Fruit fly (Drosophila melanogaster): ENCODE data around the gene CG6834.

CG6834 gene

dm6 chr3R:11688055-11688454 is at the start of gene CG6834:
CG6834 (minus strand) TSS chr3R:11688133.
- TF ChIP-seq pan (optimal IDR thresholded peaks at IDR 0.05) (no peak), EcR (GFP tag; optimal IDR thresholded peaks at IDR 0.05) (no peak), usp (GFP tag; optimal IDR thresholded peaks at IDR 0.05) (no peak), CG8478 (optimal IDR thresholded peaks at IDR 0.05) (no peak), Dll (optimal IDR thresholded peaks at IDR 0.05) (no peak), psq (optimal IDR thresholded peaks at IDR 0.05) (no peak)

dm6 chr3R:11735337-11735736 is 47.4 kb upstream of the CG6834 start, which contains the start of gene CG14721:
CG14721 (plus strand) TSS chr3R:11735447.
- TF ChIP-seq usp (GFP tag; optimal IDR thresholded peaks at IDR 0.05) (no peak), EcR (GFP tag; optimal IDR thresholded peaks at IDR 0.05) (no peak), Dll (optimal IDR thresholded peaks at IDR 0.05) (no peak), CG8478 (optimal IDR thresholded peaks at IDR 0.05) (no peak), psq (optimal IDR thresholded peaks at IDR 0.05) (no peak), pan (optimal IDR thresholded peaks at IDR 0.05) (no peak)

- no peak for TF ChIP-seq psq (optimal IDR thresholded peaks at IDR 0.05)
- no peak for TF ChIP-seq pan (optimal IDR thresholded peaks at IDR 0.05)
- TF ChIP-seq CG8478 (optimal IDR thresholded peaks at IDR 0.05) = no peak
- no peak for TF ChIP-seq usp (GFP tag; optimal IDR thresholded peaks at IDR 0.05)
- no peak for TF ChIP-seq EcR (GFP tag; optimal IDR thresholded peaks at IDR 0.05)
- TF ChIP-seq Dll (optimal IDR thresholded peaks at IDR 0.05) = no peak
Observed at dm6 chr3R:11721593-11721992, 33.7 kb upstream of the CG6834 start, which contains the start of gene CG12594. CG12594 (plus strand) TSS chr3R:11721734.

dm6 chr3R:11711376-11711775 is 23.4 kb upstream of the CG6834 start, which contains the start of gene CG14720:
CG14720 (plus strand) TSS chr3R:11711676.
- TF ChIP-seq usp (GFP tag; optimal IDR thresholded peaks at IDR 0.05) = no peak
- TF ChIP-seq Dll (optimal IDR thresholded peaks at IDR 0.05) = no peak
- no peak for TF ChIP-seq pan (optimal IDR thresholded peaks at IDR 0.05)
- TF ChIP-seq EcR (GFP tag; optimal IDR thresholded peaks at IDR 0.05) = no peak
- no peak for TF ChIP-seq CG8478 (optimal IDR thresholded peaks at IDR 0.05)
- no peak for TF ChIP-seq psq (optimal IDR thresholded peaks at IDR 0.05)

- TF ChIP-seq psq (optimal IDR thresholded peaks at IDR 0.05) = no peak
- TF ChIP-seq pan (optimal IDR thresholded peaks at IDR 0.05) = no peak
- TF ChIP-seq usp (GFP tag; optimal IDR thresholded peaks at IDR 0.05) = no peak
- TF ChIP-seq CG8478 (optimal IDR thresholded peaks at IDR 0.05) = no peak
- no peak for TF ChIP-seq Dll (optimal IDR thresholded peaks at IDR 0.05)
- TF ChIP-seq EcR (GFP tag; optimal IDR thresholded peaks at IDR 0.05) = no peak
Observed at dm6 chr3R:11703730-11704129, 15.8 kb upstream of the CG6834 start, which contains the start of gene I-t. I-t (plus strand) TSS chr3R:11704030.

dm6 chr3R:11700314-11700713 is 12.4 kb upstream of the CG6834 start, which contains the start of gene CG14718:
CG14718 (plus strand) TSS chr3R:11700614.
- no peak for TF ChIP-seq EcR (GFP tag; optimal IDR thresholded peaks at IDR 0.05)
- TF ChIP-seq psq (optimal IDR thresholded peaks at IDR 0.05) = no peak
- no peak for TF ChIP-seq pan (optimal IDR thresholded peaks at IDR 0.05)
- TF ChIP-seq Dll (optimal IDR thresholded peaks at IDR 0.05) = no peak
- no peak for TF ChIP-seq CG8478 (optimal IDR thresholded peaks at IDR 0.05)
- no peak for TF ChIP-seq usp (GFP tag; optimal IDR thresholded peaks at IDR 0.05)

- no peak for TF ChIP-seq psq (optimal IDR thresholded peaks at IDR 0.05)
- no peak for TF ChIP-seq Dll (optimal IDR thresholded peaks at IDR 0.05)
- no peak for TF ChIP-seq usp (GFP tag; optimal IDR thresholded peaks at IDR 0.05)
- no peak for TF ChIP-seq CG8478 (optimal IDR thresholded peaks at IDR 0.05)
- no peak for TF ChIP-seq pan (optimal IDR thresholded peaks at IDR 0.05)
- TF ChIP-seq EcR (GFP tag; optimal IDR thresholded peaks at IDR 0.05) = no peak
Observed at dm6 chr3R:11696209-11696608, 8.3 kb upstream of the CG6834 start, which contains the start of gene CG14717. CG14717 (plus strand) TSS chr3R:11696509.

dm6 chr3R:11694311-11695305 is 6.7 kb upstream of the CG6834 start, which contains the start of gene Fer3:
Fer3 (minus strand) TSS chr3R:11694311.
- TF ChIP-seq pan (optimal IDR thresholded peaks at IDR 0.05) (no peak), psq (optimal IDR thresholded peaks at IDR 0.05) (no peak), EcR (GFP tag; optimal IDR thresholded peaks at IDR 0.05) (no peak), usp (GFP tag; optimal IDR thresholded peaks at IDR 0.05) (no peak), CG8478 (optimal IDR thresholded peaks at IDR 0.05) (no peak), Dll (optimal IDR thresholded peaks at IDR 0.05) (no peak)

dm6 chr3R:11692504-11692903 is 4.6 kb upstream of the CG6834 start:
- TF ChIP-seq psq (optimal IDR thresholded peaks at IDR 0.05) = no peak
- TF ChIP-seq CG8478 (optimal IDR thresholded peaks at IDR 0.05) = no peak
- no peak for TF ChIP-seq Dll (optimal IDR thresholded peaks at IDR 0.05)
- no peak for TF ChIP-seq EcR (GFP tag; optimal IDR thresholded peaks at IDR 0.05)
- no peak for TF ChIP-seq pan (optimal IDR thresholded peaks at IDR 0.05)
- TF ChIP-seq usp (GFP tag; optimal IDR thresholded peaks at IDR 0.05) = no peak

dm6 chr3R:11691747-11692146 is 3.8 kb upstream of the CG6834 start, which contains the start of gene CG18765:
CG18765 (minus strand) TSS chr3R:11691799.
- no peak for TF ChIP-seq EcR (GFP tag; optimal IDR thresholded peaks at IDR 0.05)
- no peak for TF ChIP-seq Dll (optimal IDR thresholded peaks at IDR 0.05)
- no peak for TF ChIP-seq pan (optimal IDR thresholded peaks at IDR 0.05)
- TF ChIP-seq psq (optimal IDR thresholded peaks at IDR 0.05) = no peak
- no peak for TF ChIP-seq CG8478 (optimal IDR thresholded peaks at IDR 0.05)
- TF ChIP-seq usp (GFP tag; optimal IDR thresholded peaks at IDR 0.05) = no peak

- TF ChIP-seq pan (optimal IDR thresholded peaks at IDR 0.05) = no peak
- TF ChIP-seq CG8478 (optimal IDR thresholded peaks at IDR 0.05) = no peak
- no peak for TF ChIP-seq Dll (optimal IDR thresholded peaks at IDR 0.05)
- no peak for TF ChIP-seq psq (optimal IDR thresholded peaks at IDR 0.05)
- TF ChIP-seq usp (GFP tag; optimal IDR thresholded peaks at IDR 0.05) = no peak
Observed at dm6 chr3R:11690857-11691471, 3.0 kb upstream of the CG6834 start.
